Worm (Caenorhabditis elegans) whole organism, mixed stage, embryonic: ENCODE data around the gene srw-103.

Experiments
- M03D4.4 ChIP-seq: sonication (generic microtip); optimal IDR thresholded peaks from 2 replicates; lab custom pipeline; 2017; ENCODE audit warnings: mild to moderate bottlenecking, missing genetic modification characterization, missing compliant biosample characterization
- blmp-1 ChIP-seq: fragments of 150-350 bp; optimal IDR thresholded peaks from 2 replicates; lab custom pipeline; 2014; ENCODE audit warnings: missing biosample characterization, missing genetic modification characterization
- ces-1 ChIP-seq: fragments of 150-350 bp; optimal IDR thresholded peaks from 2 replicates; lab custom pipeline; 2014; ENCODE audit warnings: missing biosample characterization, missing genetic modification reagents, missing genetic modification characterization
- lin-13 ChIP-seq: fragments of 150-350 bp; optimal IDR thresholded peaks from 2 replicates; lab custom pipeline; 2014; ENCODE audit warnings: missing biosample characterization, missing genetic modification characterization
- nhr-12 ChIP-seq: fragments of 150-350 bp; optimal IDR thresholded peaks from 2 replicates; lab custom pipeline; 2014; ENCODE audit warnings: missing biosample characterization, missing genetic modification characterization
- pha-4 ChIP-seq: fragments of 150-350 bp; optimal IDR thresholded peaks from 2 replicates; lab custom pipeline; 2018; ENCODE audit warnings: missing biosample characterization, missing genetic modification reagents, missing genetic modification characterization
- snpc-4 ChIP-seq: fragments of 150-350 bp; optimal IDR thresholded peaks from 2 replicates; lab custom pipeline; 2014; ENCODE audit warnings: missing biosample characterization, missing genetic modification characterization
- tbx-8 ChIP-seq: fragments of 200-800 bp; sonication (Bioruptor generic); optimal IDR thresholded peaks from 2 replicates; lab custom pipeline; 2018; ENCODE audit warnings: mild to moderate bottlenecking, missing genetic modification characterization, moderate library complexity, missing compliant biosample characterization
- unc-39 ChIP-seq: fragments of 150-350 bp; optimal IDR thresholded peaks from 2 replicates; lab custom pipeline; 2014; ENCODE audit warnings: missing biosample characterization, missing genetic modification characterization
- unc-62 ChIP-seq: fragments of 150-350 bp; optimal IDR thresholded peaks from 2 replicates; lab custom pipeline; 2014; ENCODE audit warnings: missing biosample characterization, missing genetic modification reagents, missing genetic modification characterization

DNA sequence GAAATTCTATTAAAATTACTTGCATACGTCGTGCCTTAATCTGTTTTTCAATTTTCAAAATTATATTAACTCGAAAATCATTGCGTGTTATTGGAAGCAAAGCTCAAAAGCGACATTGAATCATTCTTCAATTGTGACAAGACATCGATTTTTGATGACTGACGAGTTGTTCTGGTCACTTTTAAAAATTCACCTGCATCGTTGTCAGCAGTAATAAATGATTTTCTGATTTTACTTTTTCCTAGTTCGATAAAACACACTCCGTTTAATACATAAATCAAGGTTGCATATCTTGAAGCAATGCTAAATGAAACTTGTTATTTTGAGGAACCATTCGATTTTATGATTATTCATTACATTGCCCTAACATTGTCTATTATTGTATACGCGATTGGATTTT, 34.7 kb upstream of the srw-103 start, which contains the start of gene srh-3:
- TF ChIP-seq unc-62 (GFP tag; lab: Kevin White, UChicago) (no peak), pha-4 (tag; lab: Kevin White, UChicago) (no peak), M03D4.4 (tag; lab: Kevin White, UChicago) (no peak), snpc-4 (tag; lab: Kevin White, UChicago) (no peak), tbx-8 (no peak), lin-13 (no peak), ces-1 (no peak), nhr-12 (tag; lab: Kevin White, UChicago) (no peak), blmp-1 (tag; lab: Kevin White, UChicago) (no peak), unc-39 (tag; lab: Kevin White, UChicago) (no peak)
